Fruit fly (Drosophila melanogaster): Measurements from ENCODE around the gene spen.

The spen gene

dm6 chr2L:161453-162175 lies 2.8 kb downstream of the spen start:
- TF ChIP-seq bsh (GFP tag; optimal IDR thresholded peaks at IDR 0.05): peak in 1 of 2 experiments; percentile 8
- TF ChIP-seq CG6254 (GFP tag; optimal IDR thresholded peaks at IDR 0.05): peak; percentile 7
- peak; percentile 6 for TF ChIP-seq NfI (GFP tag; optimal IDR thresholded peaks at IDR 0.05)
- TF ChIP-seq wek (GFP tag; optimal IDR thresholded peaks at IDR 0.05): peak; percentile 31
- TF ChIP-seq knrl (GFP tag; IDR thresholded peaks at IDR 0.05; ENCODE audit: partially characterized antibody): no peak
- peak; percentile 22 for TF ChIP-seq CG10267 (tag; optimal IDR thresholded peaks at IDR 0.05)
- peak; percentile 94 for TF ChIP-seq CG10543 (GFP tag; optimal IDR thresholded peaks at IDR 0.05)
- peak; percentile 74 for TF ChIP-seq corto (GFP tag; optimal IDR thresholded peaks at IDR 0.05)
- peak; percentile 11 for TF ChIP-seq tap (tag; optimal IDR thresholded peaks at IDR 0.05)
- no peak for TF ChIP-seq Dad (GFP tag; optimal IDR thresholded peaks at IDR 0.05)
- TF ChIP-seq CG2678 (tag; optimal IDR thresholded peaks at IDR 0.05): peak; percentile 27
- peak; percentile 17 for TF ChIP-seq pho (GFP tag; optimal IDR thresholded peaks at IDR 0.05)
- TF ChIP-seq MTF-1 (GFP tag; optimal IDR thresholded peaks at IDR 0.05; ENCODE audit: borderline replicate concordance): peak; percentile 21
- TF ChIP-seq CG12942 (GFP tag; optimal IDR thresholded peaks at IDR 0.05): peak; percentile 1
- peak; percentile 68 for TF ChIP-seq oc (tag; optimal IDR thresholded peaks at IDR 0.05)
- TF ChIP-seq YL-1 (GFP tag; optimal IDR thresholded peaks at IDR 0.05): peak; percentile 55
- peak; percentile 36 to 71 for TF ChIP-seq Hr51 (GFP tag; optimal IDR thresholded peaks at IDR 0.05)
- TF ChIP-seq CG4360 (GFP tag; IDR thresholded peaks at IDR 0.05): no peak
- peak; percentile 58 for TF ChIP-seq zf30C (GFP tag; optimal IDR thresholded peaks at IDR 0.05)
- TF ChIP-seq CTCF (GFP tag; optimal IDR thresholded peaks at IDR 0.05): peak; percentile 17
- TF ChIP-seq CG10209 (GFP tag; optimal IDR thresholded peaks at IDR 0.05): no peak
- no peak for TF ChIP-seq cas (GFP tag; IDR thresholded peaks at IDR 0.05)
- TF ChIP-seq CG14014 (GFP tag; IDR thresholded peaks at IDR 0.05): no peak
- peak; percentile 41 for TF ChIP-seq CG10274 (GFP tag; optimal IDR thresholded peaks at IDR 0.05)
- TF ChIP-seq CG6765 (GFP tag; optimal IDR thresholded peaks at IDR 0.05): peak; percentile 63
- no peak for TF ChIP-seq prd (optimal IDR thresholded peaks at IDR 0.05)
- no peak for TF ChIP-seq prd (GFP tag; IDR thresholded peaks at IDR 0.05)
- peak; percentile 32 for TF ChIP-seq CG12071 (GFP tag; optimal IDR thresholded peaks at IDR 0.05)
- peak; percentile 77 for TF ChIP-seq CG13624 (GFP tag; optimal IDR thresholded peaks at IDR 0.05)
- TF ChIP-seq psq (GFP tag; optimal IDR thresholded peaks at IDR 0.05): peak; percentile 57
- TF ChIP-seq CG13123 (GFP tag; optimal IDR thresholded peaks at IDR 0.05): no peak
- TF ChIP-seq B-H2 (GFP tag; optimal IDR thresholded peaks at IDR 0.05): peak; percentile 89
- TF ChIP-seq CG1529 (GFP tag; optimal IDR thresholded peaks at IDR 0.05): peak; percentile 44
- peak; percentile 35 for TF ChIP-seq Deaf1 (tag; optimal IDR thresholded peaks at IDR 0.05)
- TF ChIP-seq nerfin-1 (tag; optimal IDR thresholded peaks at IDR 0.05): peak; percentile 49
- TF ChIP-seq twi (tag; optimal IDR thresholded peaks at IDR 0.05): peak; percentile 55
- peak; percentile 66 for TF ChIP-seq caup (GFP tag; optimal IDR thresholded peaks at IDR 0.05; ENCODE audit: severe bottlenecking)
- TF ChIP-seq CG6854 (GFP tag; optimal IDR thresholded peaks at IDR 0.05): peak; percentile 55
- no peak for TF ChIP-seq CrebB (tag; optimal IDR thresholded peaks at IDR 0.05)
- peak; percentile 85 for TF ChIP-seq CG34376 (GFP tag; optimal IDR thresholded peaks at IDR 0.05)
- peak; percentile 12 for TF ChIP-seq eyg (GFP tag; optimal IDR thresholded peaks at IDR 0.05)
- no peak for TF ChIP-seq CG13287 (GFP tag; IDR thresholded peaks at IDR 0.05; ENCODE audit: partially characterized antibody)
- no peak for TF ChIP-seq CG8290 (GFP tag; optimal IDR thresholded peaks at IDR 0.05)
- TF ChIP-seq CG8290 (tag; optimal IDR thresholded peaks at IDR 0.05): peak; percentile 14 to 62
- peak; percentile 52 for TF ChIP-seq CG10431 (GFP tag; optimal IDR thresholded peaks at IDR 0.05)
- TF ChIP-seq Ada2b (GFP tag; IDR thresholded peaks at IDR 0.05): no peak
- TF ChIP-seq CG17912 (GFP tag; optimal IDR thresholded peaks at IDR 0.05): peak; percentile 32
- peak; percentile 51 for TF ChIP-seq CG18619 (GFP tag; optimal IDR thresholded peaks at IDR 0.05)
- TF ChIP-seq nau (GFP tag; optimal IDR thresholded peaks at IDR 0.05): peak; percentile 61
